Fruit fly (Drosophila melanogaster): Measurements from ENCODE around the gene Mbs.

DNA sequence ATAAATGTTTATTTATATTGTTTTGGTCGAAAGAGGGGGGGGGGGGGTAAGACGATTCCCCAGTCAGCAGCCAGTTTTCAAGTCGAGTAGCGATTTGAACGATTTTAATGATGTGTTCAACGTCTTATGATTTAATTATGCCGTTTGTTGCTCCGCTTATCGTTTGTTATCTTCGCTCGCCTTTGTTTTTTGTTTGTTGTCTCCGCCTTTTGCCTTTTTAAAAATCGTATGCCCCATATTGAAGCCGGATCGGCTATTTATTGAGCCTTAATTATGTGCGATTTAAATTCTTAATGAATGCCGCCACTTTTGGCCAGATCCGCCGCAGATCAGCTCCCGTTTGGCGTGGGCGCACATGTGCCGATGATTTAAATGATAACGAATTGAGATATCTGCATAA is 37.2 kb upstream of the Mbs start:
- TF ChIP-seq CG8478 (optimal IDR thresholded peaks at IDR 0.05) (no peak), CTCF (optimal IDR thresholded peaks at IDR 0.05) (no peak)
